Fruit fly (Drosophila melanogaster): ENCODE data around the gene CG34433.

CG34433 gene

DNA sequence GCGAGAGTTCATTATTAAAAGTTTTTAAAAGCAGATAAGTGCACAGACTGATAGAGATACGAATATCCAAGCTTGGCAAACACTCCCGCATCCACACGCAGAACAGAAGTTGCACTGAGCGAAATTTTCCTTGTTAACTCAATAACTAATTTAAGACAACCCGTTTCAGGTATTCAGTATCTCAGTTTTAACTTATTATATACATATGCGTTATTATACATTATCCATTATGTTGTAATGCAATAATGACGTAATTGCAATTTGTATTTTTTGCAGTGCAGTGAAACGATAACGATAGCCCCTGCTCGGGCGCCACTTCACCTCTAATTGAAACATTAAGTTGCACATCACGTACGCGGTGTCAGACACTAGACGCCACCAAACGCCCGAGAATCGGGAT is 6.5 kb upstream of the CG34433 start (continued):
- TF ChIP-seq zen (tag; optimal IDR thresholded peaks at IDR 0.05), result peak; percentile 11
- no peak for TF ChIP-seq Vsx1 (GFP tag; optimal IDR thresholded peaks at IDR 0.05)
- peak; percentile 37; the same call in 1 of the 2 replicates for TF ChIP-seq ranshi (GFP tag; IDR thresholded peaks at IDR 0.05)
- no peak for TF ChIP-seq CG10267 (tag; optimal IDR thresholded peaks at IDR 0.05)
- peak; percentile 25; the same call in 1 of the 2 replicates for TF ChIP-seq vvl (GFP tag; IDR thresholded peaks at IDR 0.05)
- TF ChIP-seq CG11695 (GFP tag; IDR thresholded peaks at IDR 0.05), result 0 out of 3 replicates have a peak, but pooled peaks have one; percentile 29
- peak; percentile 53; the same call in 1 of the 2 replicates for TF ChIP-seq CG4404 (GFP tag; IDR thresholded peaks at IDR 0.05)
- peak; percentile 8 for TF ChIP-seq CG7556 (GFP tag; optimal IDR thresholded peaks at IDR 0.05)
- TF ChIP-seq Xbp1 (GFP tag; optimal IDR thresholded peaks at IDR 0.05), result peak; percentile 24
- TF ChIP-seq CG5245 (GFP tag; optimal IDR thresholded peaks at IDR 0.05), result peak; percentile 3
- TF ChIP-seq CG5180 (GFP tag; optimal IDR thresholded peaks at IDR 0.05), result no peak
- TF ChIP-seq CG9876 (GFP tag; optimal IDR thresholded peaks at IDR 0.05), result no peak
- peak; percentile 40 for TF ChIP-seq dmrt99B (tag; optimal IDR thresholded peaks at IDR 0.05)
- TF ChIP-seq CG13424 (tag; optimal IDR thresholded peaks at IDR 0.05), result peak; percentile 10
- TF ChIP-seq CG16813 (GFP tag; IDR thresholded peaks at IDR 0.05; ENCODE audit: partially characterized antibody), result no peak
- peak; percentile 7 for TF ChIP-seq chn (GFP tag; optimal IDR thresholded peaks at IDR 0.05)
- TF ChIP-seq ind (GFP tag; optimal IDR thresholded peaks at IDR 0.05), result peak; percentile 3
- TF ChIP-seq Blimp-1 (GFP tag; optimal IDR thresholded peaks at IDR 0.05), result peak; percentile 32
- TF ChIP-seq CG1603 (tag; optimal IDR thresholded peaks at IDR 0.05), result peak; percentile 69
- TF ChIP-seq CG17359 (tag; optimal IDR thresholded peaks at IDR 0.05), result no peak
- TF ChIP-seq lilli (GFP tag; optimal IDR thresholded peaks at IDR 0.05), result peak; percentile 12
- TF ChIP-seq ttk (GFP tag; IDR thresholded peaks at IDR 0.05), result 0 out of 2 replicates have a peak, but pooled peaks have one; percentile 34
- peak; percentile 35 for TF ChIP-seq CG12391 (tag; optimal IDR thresholded peaks at IDR 0.05)
- no peak for TF ChIP-seq Usf (GFP tag; optimal IDR thresholded peaks at IDR 0.05)
- TF ChIP-seq row (GFP tag; IDR thresholded peaks at IDR 0.05), result peak; percentile 47; the same call in 2 of the 3 replicates

DNA sequence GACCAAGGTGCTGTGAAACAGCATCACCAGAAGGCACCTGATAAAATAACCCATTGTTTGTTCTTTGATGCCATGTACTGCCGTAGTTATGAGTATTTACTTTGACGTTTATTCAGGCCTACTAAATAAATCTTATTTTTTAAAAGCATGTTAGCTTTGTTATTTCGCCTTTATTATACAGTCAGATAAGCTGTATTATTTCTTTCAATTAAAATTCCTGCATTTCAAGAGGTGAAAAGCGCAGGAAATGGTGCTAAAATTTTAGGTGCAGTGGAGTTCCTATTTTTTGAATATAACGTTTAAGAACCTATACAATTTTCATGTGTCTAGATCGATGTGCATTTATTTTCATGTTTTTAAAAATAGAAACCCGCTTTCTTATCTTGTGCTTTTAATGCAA is 4.0 kb upstream of the CG34433 start, which contains the start of gene CG31013:
Gene CG31013, minus strand, starts transcription at position 101 of the 400 bp plus-strand sequence.
- TF ChIP-seq CG31224 (GFP tag; IDR thresholded peaks at IDR 0.05) (no peak), CG15479 (GFP tag; optimal IDR thresholded peaks at IDR 0.05) (peak; percentile 7)

DNA sequence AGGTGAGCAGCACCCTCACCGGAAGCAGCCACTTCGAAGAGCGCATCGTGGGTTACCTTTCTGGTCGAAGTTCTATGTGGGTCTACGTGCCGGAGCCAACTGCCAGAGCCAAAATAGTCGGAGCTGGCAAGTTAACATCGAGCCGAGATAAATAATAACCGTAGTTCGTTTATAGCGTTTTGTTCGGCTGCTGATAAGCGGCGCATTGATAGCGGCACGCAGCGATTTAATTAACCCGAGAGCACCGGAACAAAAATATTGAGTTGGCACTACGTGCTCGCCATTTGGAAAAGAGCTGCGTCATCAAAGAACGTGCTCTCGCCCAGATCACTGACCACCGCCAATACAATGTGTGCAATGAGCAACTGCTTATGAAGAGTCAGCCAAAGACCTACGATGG is 1.3 kb upstream of the CG34433 start, which contains the start of gene PH4alphaPV:
Gene PH4alphaPV, minus strand, starts transcription at position 101 of the 400 bp plus-strand sequence.
- TF ChIP-seq Elba2 (GFP tag; optimal IDR thresholded peaks at IDR 0.05) (no peak), ci (GFP tag; IDR thresholded peaks at IDR 0.05) (no peak), CG15514 (GFP tag; optimal IDR thresholded peaks at IDR 0.05) (no peak), ttk (GFP tag; IDR thresholded peaks at IDR 0.05) (no peak), otp (GFP tag; IDR thresholded peaks at IDR 0.05) (no peak), p53 (GFP tag; optimal IDR thresholded peaks at IDR 0.05) (no peak), tio (GFP tag; optimal IDR thresholded peaks at IDR 0.05) (no peak), org-1 (GFP tag; optimal IDR thresholded peaks at IDR 0.05) (no peak), eyg (GFP tag; optimal IDR thresholded peaks at IDR 0.05) (no peak), exex (tag; optimal IDR thresholded peaks at IDR 0.05) (peak; percentile 27), chinmo (GFP tag; IDR thresholded peaks at IDR 0.05; ENCODE audit: partially characterized antibody) (0 out of 4 replicates have a peak, but pooled peaks have one; percentile 53), klu (GFP tag; IDR thresholded peaks at IDR 0.05) (no peak), Deaf1 (tag; optimal IDR thresholded peaks at IDR 0.05) (peak; percentile 49)
